Worm (Caenorhabditis elegans): ENCODE results near the gene W04D12.1.

W04D12.1 gene

ce11 chrIII:5874263-5874662, 37.5 kb downstream of the W04D12.1 start (continued):
- no peak for TF ChIP-seq lir-1 (GFP tag; conservative IDR thresholded peaks at IDR 0.05)
- no peak for TF ChIP-seq F37B4.10 (GFP tag; IDR thresholded peaks at IDR 0.05)
- TF ChIP-seq dpl-1 (GFP tag; optimal IDR thresholded peaks at IDR 0.05), result no peak
- peak; percentile 57 for TF ChIP-seq somi-1 (GFP tag; optimal IDR thresholded peaks at IDR 0.05)
- no peak for TF ChIP-seq madf-8 (GFP tag; conservative IDR thresholded peaks at IDR 0.05)
- no peak for TF ChIP-seq nfya-1 (tag; optimal IDR thresholded peaks at IDR 0.05; ENCODE audit: borderline replicate concordance, insufficient read depth)
- TF ChIP-seq snpc-4 (GFP tag; optimal IDR thresholded peaks at IDR 0.05), result no peak
- TF ChIP-seq snpc-4 (tag; optimal IDR thresholded peaks at IDR 0.05), result no peak
- TF ChIP-seq hrde-1 (tag; optimal IDR thresholded peaks at IDR 0.05; ENCODE audit: borderline replicate concordance), result peak; percentile 68
- no peak for TF ChIP-seq snpc-1.1 (tag; optimal IDR thresholded peaks at IDR 0.05; ENCODE audit: insufficient read depth)
- TF ChIP-seq snpc-1.3 (tag; optimal IDR thresholded peaks at IDR 0.05; ENCODE audit: insufficient read depth), result no peak
- no peak for TF ChIP-seq lsl-1 (GFP tag; optimal IDR thresholded peaks at IDR 0.05)
- no peak for TF ChIP-seq egl-44 (GFP tag; IDR thresholded peaks at IDR 0.05)
- peak; percentile 67 for TF ChIP-seq B0336.3 (GFP tag; IDR thresholded peaks at IDR 0.05)
- TF ChIP-seq Y53G8AR.9 (GFP tag; conservative IDR thresholded peaks at IDR 0.05), result peak; percentile 74
- no peak for TF ChIP-seq Y67H2A.10 (GFP tag; conservative IDR thresholded peaks at IDR 0.05)
- TF ChIP-seq lin-54 (GFP tag; optimal IDR thresholded peaks at IDR 0.05), result peak; percentile 19
- TF ChIP-seq ztf-25 (GFP tag; IDR thresholded peaks at IDR 0.05), result no peak
- TF ChIP-seq Y53F4B.3 (GFP tag; IDR thresholded peaks at IDR 0.05), result no peak
- TF ChIP-seq lsy-27 (tag; optimal IDR thresholded peaks at IDR 0.05; ENCODE audit: borderline replicate concordance, insufficient read depth), result no peak

- TF ChIP-seq egrh-3 (GFP tag; IDR thresholded peaks at IDR 0.05), result peak; percentile 28; the same call in 1 of the 2 replicates
- peak; percentile 51 for TF ChIP-seq ama-1 (optimal IDR thresholded peaks at IDR 0.05)
- TF ChIP-seq ama-1 (GFP tag; optimal IDR thresholded peaks at IDR 0.05), result no peak
- TF ChIP-seq fkh-3 (tag; optimal IDR thresholded peaks at IDR 0.05), result no peak
- no peak for TF ChIP-seq mcd-1 (GFP tag; IDR thresholded peaks at IDR 0.05)
- peak; percentile 54; the same call in 1 of the 2 replicates for TF ChIP-seq zfh-2 (GFP tag; conservative IDR thresholded peaks at IDR 0.05)
- TF ChIP-seq pbrm-1 (GFP tag; IDR thresholded peaks at IDR 0.05), result 0 out of 2 replicates have a peak, but pooled peaks have one; percentile 4
- no peak for TF ChIP-seq B0261.1 (tag; optimal IDR thresholded peaks at IDR 0.05)
- 0 out of 2 replicates have a peak, but pooled peaks have one; percentile 10 for TF ChIP-seq ekl-4 (GFP tag; IDR thresholded peaks at IDR 0.05)
These were observed 38.1 kb downstream of the W04D12.1 start for ce11 chrIII:5874664-5875417.

ce11 chrIII:5875418-5875702, 38.6 kb downstream of the W04D12.1 start:
- TF ChIP-seq Y53G8AR.9 (GFP tag; conservative IDR thresholded peaks at IDR 0.05), result 0 out of 2 replicates have a peak, but pooled peaks have one; percentile 24
- peak; percentile 4 for TF ChIP-seq ztf-26 (tag; optimal IDR thresholded peaks at IDR 0.05)
- no peak for TF ChIP-seq madf-10 (tag; optimal IDR thresholded peaks at IDR 0.05)
- TF ChIP-seq dox-1 (GFP tag; IDR thresholded peaks at IDR 0.05), result peak; percentile 21; the same call in 1 of the 2 replicates
- 0 out of 2 replicates have a peak, but pooled peaks have one; percentile 41 for TF ChIP-seq ztf-28 (GFP tag; IDR thresholded peaks at IDR 0.05)
- TF ChIP-seq hsf-1 (GFP tag; IDR thresholded peaks at IDR 0.05), result 0 out of 2 replicates have a peak, but pooled peaks have one; percentile 38
- TF ChIP-seq hlh-12 (tag; optimal IDR thresholded peaks at IDR 0.05), result no peak
- no peak for TF ChIP-seq Y79H2A.3 (GFP tag; conservative IDR thresholded peaks at IDR 0.05)
- peak; percentile 61; the same call in 1 of the 2 replicates for TF ChIP-seq zfh-2 (GFP tag; conservative IDR thresholded peaks at IDR 0.05)
